Worm (Caenorhabditis elegans) whole organism, early embryonic: ENCODE measurements around the gene F59A6.12.

Experiments used
- B0310.2 ChIP-seq: sonication (generic microtip); optimal IDR thresholded peaks from 2 replicates; lab custom pipeline; 2016; ENCODE audit warnings: mild to moderate bottlenecking, missing genetic modification characterization, missing compliant biosample characterization
- F13C5.2 ChIP-seq: sonication (generic microtip); optimal IDR thresholded peaks from 2 replicates; lab custom pipeline; 2017; ENCODE audit warnings: mild to moderate bottlenecking, missing genetic modification characterization, inconsistent platforms, missing compliant biosample characterization
- aly-1 ChIP-seq: sonication (generic microtip); optimal IDR thresholded peaks from 2 replicates; lab custom pipeline; 2016; ENCODE audit warnings: missing genetic modification characterization, missing compliant biosample characterization
- ama-1 ChIP-seq: fragments of 150-350 bp; optimal IDR thresholded peaks from 2 replicates; lab custom pipeline; 2014
- ceh-13 ChIP-seq: fragments of 200-800 bp; sonication (Bioruptor generic); optimal IDR thresholded peaks from 2 replicates; lab custom pipeline; 2018; ENCODE audit warnings: mild to moderate bottlenecking, missing genetic modification characterization, missing compliant biosample characterization
- ceh-36 ChIP-seq: sonication (generic microtip); optimal IDR thresholded peaks from 2 replicates; lab custom pipeline; 2016; ENCODE audit warnings: missing genetic modification characterization, inconsistent platforms, missing compliant biosample characterization
- ets-7 ChIP-seq: sonication (generic microtip); optimal IDR thresholded peaks from 2 replicates; lab custom pipeline; 2016; ENCODE audit warnings: missing genotype, missing genetic modification characterization, missing compliant biosample characterization
- flt-1 ChIP-seq: fragments of 200-800 bp; sonication (Bioruptor generic); IDR thresholded peaks from 2 replicates; pipeline ENCODE4 v1.3.6; 2022; ENCODE audit warnings: missing genetic modification characterization, missing compliant biosample characterization
- hmbx-1 ChIP-seq: sonication (generic microtip); optimal IDR thresholded peaks from 2 replicates; lab custom pipeline; 2016; ENCODE audit warnings: mild to moderate bottlenecking, missing genetic modification characterization, missing compliant biosample characterization
- hmg-4 ChIP-seq: fragments of 200-800 bp; sonication (Bioruptor generic); optimal IDR thresholded peaks from 2 replicates; lab custom pipeline; 2018; ENCODE audit warnings: mild to moderate bottlenecking, missing genetic modification characterization, missing compliant biosample characterization
- hnd-1 ChIP-seq: sonication (generic microtip); optimal IDR thresholded peaks from 2 replicates; lab custom pipeline; 2016; ENCODE audit warnings: missing genetic modification characterization, missing compliant biosample characterization
- pes-1 ChIP-seq: fragments of 200-800 bp; sonication (Bioruptor generic); IDR thresholded peaks from 2 replicates; pipeline ENCODE4 v1.3.6; 2022; ENCODE audit warnings: missing genetic modification reagents, missing genetic modification characterization, missing compliant biosample characterization
- scrt-1 ChIP-seq: fragments of 200-800 bp; sonication (Bioruptor generic); IDR thresholded peaks from 2 replicates; pipeline ENCODE4 v1.3.6; 2022; ENCODE audit warnings: missing genetic modification characterization, missing compliant biosample characterization
- sea-1 ChIP-seq: fragments of 200-800 bp; sonication (Bioruptor generic); conservative IDR thresholded peaks from 2 replicates; pipeline ENCODE4 v1.3.6; 2022; ENCODE audit warnings: missing genetic modification characterization, missing compliant biosample characterization
- tbx-11 ChIP-seq: fragments of 200-800 bp; sonication (Bioruptor generic); IDR thresholded peaks from 2 replicates; pipeline ENCODE4 v1.3.6; 2022; ENCODE audit warnings: missing genetic modification characterization, missing compliant biosample characterization
- tbx-37 ChIP-seq: fragments of 200-800 bp; sonication (Bioruptor generic); conservative IDR thresholded peaks from 2 replicates; pipeline ENCODE4 v1.3.6; 2022; ENCODE audit warnings: missing genetic modification reagents, missing genetic modification characterization, missing compliant biosample characterization
- tra-4 ChIP-seq: sonication (generic microtip); optimal IDR thresholded peaks from 2 replicates; lab custom pipeline; 2017; ENCODE audit warnings: missing genetic modification characterization, missing compliant biosample characterization

The F59A6.12 gene

DNA sequence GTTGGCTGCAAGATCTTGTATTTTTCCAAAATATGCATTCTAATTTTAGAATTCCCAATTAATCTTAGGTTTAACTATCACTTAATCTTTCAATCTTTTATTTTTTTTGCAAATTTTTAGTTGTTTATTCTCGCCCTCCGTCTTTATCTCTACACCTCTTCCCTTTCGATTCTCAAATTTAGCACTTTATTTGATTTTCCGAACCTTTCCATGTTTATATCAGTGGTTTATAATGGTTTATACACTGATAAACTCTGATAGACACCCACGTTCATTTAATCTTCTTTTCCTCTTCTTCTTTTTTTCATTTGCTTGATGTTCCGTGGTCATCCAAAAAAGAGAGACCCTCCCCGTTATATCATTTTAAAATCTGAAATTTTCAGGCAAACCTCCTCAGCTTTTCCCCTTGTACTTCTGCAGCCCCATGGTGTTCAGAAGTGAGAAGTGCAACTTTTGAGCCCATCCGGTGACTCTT lies 10.5 kb upstream of the F59A6.12 start, which contains the start of the genes nsy-1 and F59A6.13:
TSS of gene nsy-1 (plus strand) at position 377 of the 475 bp plus-strand sequence.
TSS of gene F59A6.13 (plus strand) at position 425 of the 475 bp plus-strand sequence.
- TF ChIP-seq hnd-1 (tag; lab: Kevin White, UChicago) (no peak), ceh-36 (tag; lab: Kevin White, UChicago) (no peak), hmbx-1 (no peak), tra-4 (tag; lab: Kevin White, UChicago) (no peak), scrt-1 (GFP tag; lab: Robert Waterston, UW) (no peak), ets-7 (tag; lab: Kevin White, UChicago) (no peak), hmg-4 (GFP tag; lab: Kevin White, UChicago) (no peak)

DNA sequence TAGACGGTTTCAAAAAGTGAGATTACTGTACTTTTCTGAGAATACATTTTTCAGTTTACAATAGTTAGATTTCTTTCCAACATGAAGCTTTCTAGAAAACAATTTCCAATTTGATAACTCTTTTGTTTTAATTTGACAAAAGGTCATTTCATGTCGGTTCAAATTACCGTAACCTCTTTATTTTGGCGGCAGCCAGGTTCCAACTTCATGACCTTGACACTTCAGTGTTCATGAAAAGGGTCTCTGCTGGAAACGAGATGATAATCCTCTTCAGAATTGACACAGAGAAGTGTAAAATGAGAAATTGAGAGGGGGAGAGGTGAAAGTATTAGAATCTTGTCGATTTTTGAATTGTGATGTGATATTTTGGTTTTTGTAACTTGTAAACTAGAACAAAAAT lies 9.6 kb upstream of the F59A6.12 start:
- TF ChIP-seq ceh-36 (tag; lab: Kevin White, UChicago) (no peak), tbx-11 (GFP tag; lab: Robert Waterston, UW) (no peak), tbx-37 (no peak), scrt-1 (GFP tag; lab: Robert Waterston, UW) (no peak), ceh-13 (GFP tag; lab: Kevin White, UChicago) (no peak), F13C5.2 (tag; lab: Kevin White, UChicago) (no peak), hnd-1 (tag; lab: Kevin White, UChicago) (no peak), ets-7 (tag; lab: Kevin White, UChicago) (no peak), ama-1 (lab: Kevin White, UChicago) (no peak), tra-4 (tag; lab: Kevin White, UChicago) (no peak), sea-1 (GFP tag; lab: Robert Waterston, UW) (no peak), B0310.2 (tag; lab: Kevin White, UChicago) (no peak)

DNA sequence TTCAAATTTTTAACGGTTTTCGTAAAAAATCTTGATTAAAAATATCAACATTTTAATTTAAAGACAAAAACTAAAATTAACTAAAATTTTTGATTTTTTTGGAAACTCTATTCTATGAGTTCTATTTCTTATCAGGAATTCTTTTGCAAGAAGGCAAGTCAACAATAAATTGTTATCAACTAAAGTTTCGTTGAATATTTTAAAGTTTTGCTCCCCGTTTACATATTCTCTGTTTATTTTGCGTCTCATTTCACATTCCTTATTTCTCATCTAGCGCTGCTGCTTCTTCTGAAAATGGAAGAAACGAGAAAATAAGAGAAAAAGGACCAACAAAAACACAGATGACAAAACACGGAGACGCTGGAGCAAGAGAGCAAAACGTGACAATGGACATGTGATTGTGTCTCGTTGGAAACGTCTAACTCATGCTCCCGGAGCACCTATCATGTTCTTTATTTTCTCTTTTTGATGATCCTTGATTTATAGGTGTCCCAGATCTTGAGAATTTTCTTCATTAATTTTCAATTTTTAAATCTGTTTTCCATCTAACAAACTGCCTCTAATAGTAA lies 8.7 kb upstream of the F59A6.12 start:
- TF ChIP-seq pes-1 (GFP tag; lab: Robert Waterston, UW), result no peak
- TF ChIP-seq hmg-4 (GFP tag; lab: Kevin White, UChicago), result no peak
- no peak for TF ChIP-seq hmbx-1
- TF ChIP-seq B0310.2 (tag; lab: Kevin White, UChicago), result no peak
- no peak for TF ChIP-seq hnd-1 (tag; lab: Kevin White, UChicago)
- no peak for TF ChIP-seq flt-1 (GFP tag; lab: Robert Waterston, UW)
- TF ChIP-seq tbx-37, result no peak
- TF ChIP-seq ceh-13 (GFP tag; lab: Kevin White, UChicago), result no peak
- TF ChIP-seq scrt-1 (GFP tag; lab: Robert Waterston, UW), result no peak
- TF ChIP-seq ceh-36 (tag; lab: Kevin White, UChicago), result no peak
- no peak for TF ChIP-seq ets-7 (tag; lab: Kevin White, UChicago)
- no peak for TF ChIP-seq tbx-11 (GFP tag; lab: Robert Waterston, UW)
- TF ChIP-seq aly-1 (tag; lab: Kevin White, UChicago), result no peak
- no peak for TF ChIP-seq tra-4 (tag; lab: Kevin White, UChicago)
- no peak for TF ChIP-seq F13C5.2 (tag; lab: Kevin White, UChicago)

DNA sequence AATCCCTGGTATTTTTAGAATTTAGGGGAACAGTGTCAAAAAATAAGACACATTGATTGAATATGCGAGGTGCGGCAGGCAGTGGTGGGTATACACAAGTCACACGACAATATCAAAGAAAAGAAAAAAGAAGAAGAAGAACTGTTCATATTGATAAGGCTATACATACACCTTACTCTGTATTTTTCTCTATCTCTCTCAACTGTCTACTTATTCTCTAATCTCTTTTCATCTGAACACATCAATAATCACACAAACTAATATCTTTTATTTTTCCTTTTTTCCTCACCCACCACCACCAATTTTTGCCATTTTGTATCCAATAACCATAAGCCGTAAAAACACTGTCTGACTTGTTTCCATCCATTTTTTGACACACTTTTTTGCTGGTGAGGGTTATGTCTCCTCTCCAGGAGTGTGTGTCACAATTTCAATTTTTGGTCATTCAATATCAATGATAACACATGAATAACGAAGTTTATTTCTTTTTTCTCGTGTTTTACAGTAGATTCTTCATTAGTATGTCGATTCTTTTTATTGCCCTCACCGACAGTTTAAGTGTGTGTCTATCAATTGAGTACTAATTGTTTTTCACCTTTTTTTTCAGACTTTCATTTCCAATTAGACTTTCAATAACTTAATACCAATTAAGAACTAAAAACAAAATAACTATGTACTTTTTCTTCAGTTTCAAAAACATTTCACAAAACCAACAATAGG lies 7.7 kb upstream of the F59A6.12 start:
- no peak for TF ChIP-seq F13C5.2 (tag; lab: Kevin White, UChicago)
- TF ChIP-seq scrt-1 (GFP tag; lab: Robert Waterston, UW), result no peak
- no peak for TF ChIP-seq ceh-36 (tag; lab: Kevin White, UChicago)
- no peak for TF ChIP-seq tra-4 (tag; lab: Kevin White, UChicago)

DNA sequence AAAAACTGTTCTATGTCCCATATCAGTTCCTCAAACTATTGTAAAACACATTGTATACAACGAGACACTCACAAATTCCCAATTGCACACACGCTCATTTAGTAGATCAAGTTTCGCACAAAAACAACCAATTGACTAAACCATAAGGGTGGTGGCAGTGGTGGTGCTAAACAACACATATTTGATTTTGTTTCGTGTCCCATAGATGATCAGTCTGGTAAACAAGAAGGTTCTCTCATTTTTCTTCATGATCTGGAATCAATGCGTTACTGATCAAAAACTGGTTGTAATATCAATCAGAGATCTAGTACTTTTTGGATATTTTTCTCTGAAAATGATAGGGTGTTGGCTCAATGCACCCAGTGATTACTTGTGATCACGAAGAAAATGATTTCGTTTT lies 6.7 kb upstream of the F59A6.12 start:
- no peak for TF ChIP-seq flt-1 (GFP tag; lab: Robert Waterston, UW)
- no peak for TF ChIP-seq tbx-37
- no peak for TF ChIP-seq hmg-4 (GFP tag; lab: Kevin White, UChicago)
- no peak for TF ChIP-seq ets-7 (tag; lab: Kevin White, UChicago)
- TF ChIP-seq ama-1 (lab: Kevin White, UChicago), result no peak
- no peak for TF ChIP-seq tra-4 (tag; lab: Kevin White, UChicago)
- no peak for TF ChIP-seq tbx-11 (GFP tag; lab: Robert Waterston, UW)

DNA sequence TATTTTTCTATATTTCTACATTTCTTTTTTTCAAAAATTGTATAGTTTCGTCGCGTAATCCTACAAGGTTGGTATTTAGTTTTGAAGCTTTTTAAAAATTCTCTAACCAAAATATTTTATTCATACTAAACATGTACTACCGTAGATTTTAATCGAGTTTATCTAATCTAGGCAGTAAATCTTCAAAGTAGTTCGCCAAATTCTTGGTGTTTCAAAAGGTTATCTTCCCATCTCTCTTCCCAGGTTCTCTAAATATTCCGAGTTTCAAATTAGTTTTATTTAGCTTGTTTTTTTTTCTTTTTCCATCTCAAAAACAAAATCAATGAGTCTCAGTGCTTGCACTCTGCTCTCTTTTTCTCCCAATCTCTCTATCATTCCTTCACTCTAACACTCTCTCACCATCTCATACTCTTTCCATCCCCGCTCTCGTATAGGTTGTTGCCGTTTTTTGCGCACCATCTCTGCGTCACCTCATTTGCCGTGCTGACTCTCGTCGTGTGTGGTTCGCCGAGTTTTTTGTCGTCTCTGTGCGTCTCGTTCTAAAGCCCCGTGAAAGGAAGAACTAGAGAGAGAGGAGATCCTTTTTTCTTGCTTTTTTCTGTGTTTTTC lies 5.2 kb upstream of the F59A6.12 start:
- TF ChIP-seq tbx-11 (GFP tag; lab: Robert Waterston, UW) (no peak), ceh-36 (tag; lab: Kevin White, UChicago) (no peak), aly-1 (tag; lab: Kevin White, UChicago) (peak; percentile 42), tra-4 (tag; lab: Kevin White, UChicago) (no peak), scrt-1 (GFP tag; lab: Robert Waterston, UW) (no peak), hmg-4 (GFP tag; lab: Kevin White, UChicago) (peak; percentile 46), ama-1 (lab: Kevin White, UChicago) (no peak), B0310.2 (tag; lab: Kevin White, UChicago) (no peak), tbx-37 (no peak), ets-7 (tag; lab: Kevin White, UChicago) (no peak), hnd-1 (tag; lab: Kevin White, UChicago) (no peak), ceh-13 (GFP tag; lab: Kevin White, UChicago) (no peak)

DNA sequence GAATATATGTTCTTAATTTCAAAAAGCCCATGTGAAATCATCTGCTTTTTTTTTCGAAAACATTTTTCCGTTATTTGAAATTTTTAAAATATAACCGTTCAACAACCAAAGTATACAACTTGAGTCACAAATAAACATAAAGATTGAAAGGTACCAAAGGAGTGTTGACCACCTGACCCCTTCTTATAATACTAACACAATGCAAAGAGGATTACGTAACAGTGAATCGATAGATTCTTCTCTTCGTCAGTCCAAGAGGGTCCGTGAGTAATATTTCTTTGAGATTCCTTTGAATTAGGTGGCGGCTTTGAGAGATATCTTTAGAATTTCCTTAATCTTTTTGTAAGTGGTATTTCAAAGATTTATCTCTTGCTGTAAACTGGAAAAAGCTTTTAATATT lies 4.3 kb upstream of the F59A6.12 start:
- no peak for TF ChIP-seq tbx-37
- no peak for TF ChIP-seq hmbx-1
- TF ChIP-seq flt-1 (GFP tag; lab: Robert Waterston, UW), result no peak
- no peak for TF ChIP-seq tra-4 (tag; lab: Kevin White, UChicago)
- no peak for TF ChIP-seq pes-1 (GFP tag; lab: Robert Waterston, UW)
- TF ChIP-seq hnd-1 (tag; lab: Kevin White, UChicago), result no peak
- TF ChIP-seq ama-1 (lab: Kevin White, UChicago), result no peak
- no peak for TF ChIP-seq ceh-13 (GFP tag; lab: Kevin White, UChicago)
- TF ChIP-seq tbx-11 (GFP tag; lab: Robert Waterston, UW), result no peak
- TF ChIP-seq aly-1 (tag; lab: Kevin White, UChicago), result no peak
- no peak for TF ChIP-seq sea-1 (GFP tag; lab: Robert Waterston, UW)
- TF ChIP-seq F13C5.2 (tag; lab: Kevin White, UChicago), result no peak
- no peak for TF ChIP-seq ets-7 (tag; lab: Kevin White, UChicago)
- TF ChIP-seq hmg-4 (GFP tag; lab: Kevin White, UChicago), result no peak
